Worm (Caenorhabditis elegans) whole organism, L4 larva: ENCODE results near the gene ZK488.5.

Experiments used
- D1046.2 ChIP-seq: fragments of 200-800 bp; sonication (Bioruptor generic); IDR thresholded peaks from 2 replicates; pipeline ENCODE4 v1.3.6; 2022; ENCODE audit warnings: missing genetic modification characterization, missing compliant biosample characterization
- F37D6.2 ChIP-seq: sonication (generic microtip); optimal IDR thresholded peaks from 2 replicates; lab custom pipeline; 2016; ENCODE audit warnings: mild to moderate bottlenecking, missing genetic modification characterization, missing compliant biosample characterization
- T26A8.4 ChIP-seq: fragments of 200-800 bp; sonication (Bioruptor generic); IDR thresholded peaks from 2 replicates; pipeline ENCODE4 v1.3.6; 2022; ENCODE audit warnings: missing genetic modification characterization, missing compliant biosample characterization
- Y105C5A.15 ChIP-seq: fragments of 200-800 bp; sonication (Bioruptor generic); IDR thresholded peaks from 2 replicates; pipeline ENCODE4 v1.3.6; 2022; ENCODE audit warnings: missing genetic modification characterization, missing compliant biosample characterization
- Y48G9A.11 ChIP-seq: fragments of 200-800 bp; sonication (Bioruptor generic); IDR thresholded peaks from 2 replicates; pipeline ENCODE4 v1.3.6; 2022; ENCODE audit warnings: missing genetic modification reagents, missing genetic modification characterization, missing compliant biosample characterization
- ZK546.5 ChIP-seq, 2 experiments: sonication (generic microtip); optimal IDR thresholded peaks; 2 replicates each; lab custom pipeline; 2017; ENCODE audit warnings: missing biosample characterization in 2 of 2, missing genetic modification characterization in 2 of 2
- aha-1 ChIP-seq: fragments of 150-350 bp; peaks from one replicate; lab custom pipeline; 2014; ENCODE audit warnings: missing biosample characterization, missing genetic modification characterization
- ama-1 ChIP-seq: fragments of 150-350 bp; optimal IDR thresholded peaks from 2 replicates; lab custom pipeline; 2014; ENCODE audit warnings: inconsistent platforms, mixed read lengths
- ceh-32 ChIP-seq: sonication (generic microtip); optimal IDR thresholded peaks from 2 replicates; lab custom pipeline; 2016; ENCODE audit warnings: mild to moderate bottlenecking, missing genetic modification characterization, missing compliant biosample characterization; ENCODE audit not compliant: poor library complexity
- ceh-62 ChIP-seq: sonication (generic microtip); optimal IDR thresholded peaks from 2 replicates; lab custom pipeline; 2017; ENCODE audit warnings: missing biosample characterization, missing genetic modification characterization
- ces-1 ChIP-seq: fragments of 150-350 bp; sonication (generic microtip); optimal IDR thresholded peaks from 4 replicates; lab custom pipeline; 2014; ENCODE audit warnings: missing biosample characterization, missing genetic modification reagents, missing genetic modification characterization
- ctbp-1 ChIP-seq: fragments of 200-800 bp; sonication (Bioruptor generic); IDR thresholded peaks from 2 replicates; pipeline ENCODE4 v1.3.6; 2022; ENCODE audit warnings: missing genetic modification reagents, missing genetic modification characterization, missing compliant biosample characterization
- daf-16 ChIP-seq, 3 experiments: sonication (generic microtip); optimal IDR thresholded peaks; 2 replicates each; lab custom pipeline; 2016 to 2017; ENCODE audit warnings: missing genetic modification characterization in 3 of 3, missing genetic modification reagents in 3 of 3, mild to moderate bottlenecking in 2 of 3, missing compliant biosample characterization in 2 of 3, missing biosample characterization in 1 of 3, moderate library complexity in 1 of 3
- dmd-6 ChIP-seq: fragments of 200-800 bp; sonication (Bioruptor generic); IDR thresholded peaks from 2 replicates; pipeline ENCODE4 v1.3.6; 2022; ENCODE audit warnings: missing genetic modification reagents, missing genetic modification characterization, missing compliant biosample characterization
- dve-1 ChIP-seq: sonication (generic microtip); optimal IDR thresholded peaks from 2 replicates; lab custom pipeline; 2017; ENCODE audit warnings: antibody characterized with exemption, mild to moderate bottlenecking, missing genetic modification characterization, missing compliant biosample characterization; ENCODE audit not compliant: insufficient read depth
- fkh-10 ChIP-seq: fragments of 150-350 bp; optimal IDR thresholded peaks from 2 replicates; lab custom pipeline; 2014; ENCODE audit warnings: missing biosample characterization, missing genetic modification reagents, missing genetic modification characterization
- hif-1 ChIP-seq, 2 experiments: sonication (generic microtip); optimal IDR thresholded peaks; 2 replicates each; lab custom pipeline; 2016 to 2017; ENCODE audit warnings: missing compliant biosample characterization in 2 of 2, missing genetic modification characterization in 2 of 2, missing genetic modification reagents in 2 of 2, missing genotype in 2 of 2, mild to moderate bottlenecking in 1 of 2
- lin-15B ChIP-seq: fragments of 150-350 bp; sonication (generic microtip); optimal IDR thresholded peaks from 3 replicates; lab custom pipeline; 2014; ENCODE audit warnings: missing biosample characterization, missing genetic modification characterization
- lin-29 ChIP-seq: fragments of 200-800 bp; sonication (Bioruptor generic); IDR thresholded peaks from 2 replicates; pipeline ENCODE4 v1.3.6; 2022; ENCODE audit warnings: missing genetic modification reagents, missing genetic modification characterization, missing compliant biosample characterization
- lin-39 ChIP-seq: fragments of 150-350 bp; optimal IDR thresholded peaks from 2 replicates; lab custom pipeline; 2014; ENCODE audit warnings: missing biosample characterization, missing genetic modification reagents, missing genetic modification characterization
- lir-3 ChIP-seq: sonication (generic microtip); optimal IDR thresholded peaks from 2 replicates; lab custom pipeline; 2016; ENCODE audit warnings: mild to moderate bottlenecking, missing genetic modification characterization, missing compliant biosample characterization
- lsy-2 ChIP-seq, 2 experiments: fragments of 150-350 bp in 1 of 2; sonication (generic microtip) in 1 of 2; optimal IDR thresholded peaks; 2 replicates each; lab custom pipeline; 2014 to 2017; ENCODE audit warnings: missing biosample characterization in 2 of 2, missing genetic modification characterization in 2 of 2
- madf-5 ChIP-seq, 2 experiments: fragments of 200-800 bp; sonication (Bioruptor generic); IDR thresholded peaks; 2 replicates each; pipeline ENCODE4 v1.3.6; 2022; ENCODE audit warnings: missing compliant biosample characterization in 2 of 2, missing genetic modification characterization in 2 of 2
- mdt-29 ChIP-seq: fragments of 200-800 bp; sonication (Bioruptor generic); IDR thresholded peaks from 2 replicates; pipeline ENCODE4 v1.3.6; 2022; ENCODE audit warnings: missing genetic modification reagents, missing genetic modification characterization, missing compliant biosample characterization
- mep-1 ChIP-seq: fragments of 150-350 bp; sonication (generic microtip); optimal IDR thresholded peaks from 3 replicates; lab custom pipeline; 2014; ENCODE audit warnings: missing biosample characterization, missing genetic modification characterization
- mxl-3 ChIP-seq: fragments of 200-800 bp; sonication (Bioruptor generic); optimal IDR thresholded peaks from 2 replicates; lab custom pipeline; 2018; ENCODE audit warnings: mild to moderate bottlenecking, missing genetic modification characterization, missing compliant biosample characterization
- nhr-111 ChIP-seq: fragments of 200-800 bp; sonication (Bioruptor generic); optimal IDR thresholded peaks from 2 replicates; lab custom pipeline; 2018; ENCODE audit warnings: mild to moderate bottlenecking, missing genetic modification characterization, missing compliant biosample characterization
- nhr-6 ChIP-seq: fragments of 150-350 bp; optimal IDR thresholded peaks from 2 replicates; lab custom pipeline; 2014; ENCODE audit warnings: missing biosample characterization, missing genetic modification characterization
- pqm-1 ChIP-seq: sonication (generic microtip); optimal IDR thresholded peaks from 2 replicates; lab custom pipeline; 2017; ENCODE audit warnings: missing biosample characterization, missing genetic modification characterization
- set-16 ChIP-seq: fragments of 200-800 bp; sonication (Bioruptor generic); IDR thresholded peaks from 2 replicates; pipeline ENCODE4 v1.3.6; 2022; ENCODE audit warnings: missing genetic modification reagents, missing genetic modification characterization, missing compliant biosample characterization
- snpc-4 ChIP-seq: fragments of 150-350 bp; optimal IDR thresholded peaks from 2 replicates; lab custom pipeline; 2014; ENCODE audit warnings: missing biosample characterization, missing genetic modification characterization
- unc-62 ChIP-seq, 3 experiments: fragments of 150-350 bp in 1 of 3; sonication (generic microtip); optimal IDR thresholded peaks in 2 of 3; peaks in 1 of 3; 1 replicate in 1 of 3; 2 replicates in 2 of 3; lab custom pipeline; 2014 to 2017; ENCODE audit warnings: missing biosample characterization in 3 of 3, missing genetic modification characterization in 3 of 3, missing genetic modification reagents in 3 of 3, missing genotype in 1 of 3
- zfp-3 ChIP-seq: fragments of 200-800 bp; sonication (Bioruptor generic); conservative IDR thresholded peaks from 2 replicates; pipeline ENCODE4 v1.3.6; 2022; ENCODE audit warnings: missing genetic modification reagents, missing genetic modification characterization, missing compliant biosample characterization
- zip-11 ChIP-seq: fragments of 200-800 bp; sonication (Bioruptor generic); IDR thresholded peaks from 2 replicates; pipeline ENCODE4 v1.3.6; 2022; ENCODE audit warnings: missing genetic modification characterization, missing compliant biosample characterization
- zip-2 ChIP-seq: fragments of 150-350 bp; optimal IDR thresholded peaks from 2 replicates; lab custom pipeline; 2014; ENCODE audit warnings: missing biosample characterization, missing genetic modification characterization

ZK488.5 gene

DNA sequence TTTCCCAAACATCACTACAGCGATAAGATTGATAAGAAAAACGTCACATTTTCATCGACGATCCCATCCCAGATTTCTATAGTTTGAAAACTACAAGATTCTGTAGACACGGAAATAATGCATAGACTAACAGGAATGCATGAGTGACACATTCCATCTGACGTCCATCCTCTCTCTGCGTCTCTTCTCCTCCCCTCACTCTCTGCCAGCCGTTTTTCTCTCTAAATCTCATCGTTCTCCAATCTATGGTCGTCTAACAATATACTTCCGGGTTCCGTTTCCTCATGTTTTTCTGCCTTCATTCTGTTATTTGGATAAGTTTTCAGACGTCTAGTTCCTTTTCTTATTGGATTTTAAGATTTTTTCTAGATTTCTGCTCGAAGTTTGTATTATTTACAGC is 26.0 kb downstream of the ZK488.5 start, which contains the start of gene F48G7.4 (continued):
- TF ChIP-seq hif-1 (tag; optimal IDR thresholded peaks at IDR 0.05; lab: Kevin White, UChicago) (peak in 1 of 2 experiments; percentile 26), Y48G9A.11 (GFP tag; lab: Robert Waterston, UW) (no peak), ctbp-1 (GFP tag; lab: Robert Waterston, UW) (no peak), mep-1 (tag; lab: Kevin White, UChicago) (peak; percentile 73), ama-1 (lab: Kevin White, UChicago) (no peak), T26A8.4 (no peak), madf-5 (GFP tag; IDR thresholded peaks at IDR 0.05; lab: Robert Waterston, UW) (no peak), mdt-29 (GFP tag; lab: Robert Waterston, UW) (no peak), F37D6.2 (tag; lab: Kevin White, UChicago) (peak; percentile 15)

DNA sequence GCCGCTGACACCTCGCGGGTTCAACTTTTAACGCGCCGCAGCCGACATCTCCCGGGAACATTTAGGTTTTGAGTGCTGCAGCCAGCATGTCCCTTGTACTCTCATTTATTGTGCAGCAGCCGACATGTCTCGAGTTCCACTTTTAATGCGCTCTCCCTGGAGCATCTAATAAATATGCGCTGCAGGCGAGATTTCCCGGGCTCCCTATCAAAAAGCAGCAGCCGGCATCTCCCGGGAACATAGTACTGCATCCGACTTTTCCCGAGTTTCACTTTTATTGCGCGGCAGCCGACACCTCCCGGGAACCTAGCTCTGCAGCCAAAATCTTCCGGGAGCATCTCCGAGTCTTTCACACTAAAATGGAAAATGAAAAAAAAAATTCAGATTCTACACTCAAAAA is 27.9 kb downstream of the ZK488.5 start:
- no peak for TF ChIP-seq ceh-32 (tag; lab: Kevin White, UChicago)
- no peak for TF ChIP-seq ces-1 (GFP tag; lab: Kevin White, UChicago)
- no peak for TF ChIP-seq ceh-62 (tag; lab: Kevin White, UChicago)
- no peak for TF ChIP-seq fkh-10 (GFP tag; lab: Kevin White, UChicago)
- TF ChIP-seq Y105C5A.15 (GFP tag; lab: Robert Waterston, UW), result no peak
- no peak for TF ChIP-seq lin-29 (GFP tag; lab: Robert Waterston, UW)
- peak; percentile 3 for TF ChIP-seq aha-1
- peak; percentile 51 for TF ChIP-seq set-16
- TF ChIP-seq pqm-1 (tag; lab: Kevin White, UChicago), result no peak
- TF ChIP-seq lir-3, result no peak

DNA sequence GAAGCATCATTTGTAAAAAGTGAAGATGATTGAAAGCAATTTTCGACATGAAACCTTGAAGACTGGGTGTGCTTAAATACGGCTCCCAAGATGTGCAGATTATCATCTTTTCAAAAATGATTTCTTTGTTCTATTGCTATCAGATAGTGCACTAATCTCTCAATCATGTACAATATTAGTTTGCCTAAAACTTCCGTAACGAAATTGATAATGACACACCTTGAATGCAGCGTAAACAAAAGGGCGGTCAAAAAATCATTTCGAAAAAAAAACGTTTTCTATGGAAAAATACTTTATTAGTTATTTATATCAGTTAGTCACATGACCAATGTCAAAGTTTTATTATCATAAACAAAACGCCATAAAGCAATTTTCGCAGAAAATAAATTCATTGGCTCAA is 29.8 kb downstream of the ZK488.5 start, which contains the start of gene F48G7.5:
F48G7.5 (minus strand) TSS at position 34 of the 400 bp plus-strand sequence.
- TF ChIP-seq lin-15B (tag; lab: Kevin White, UChicago) (no peak), zip-2 (tag; lab: Kevin White, UChicago) (no peak), dve-1 (tag; lab: Kevin White, UChicago) (peak; percentile 6), set-16 (no peak), daf-16 (GFP tag; optimal IDR thresholded peaks at IDR 0.05; lab: Kevin White, UChicago) (no peak), daf-16 (tag; optimal IDR thresholded peaks at IDR 0.05; lab: Kevin White, UChicago) (peak; percentile 78), pqm-1 (tag; lab: Kevin White, UChicago) (peak; percentile 26)

DNA sequence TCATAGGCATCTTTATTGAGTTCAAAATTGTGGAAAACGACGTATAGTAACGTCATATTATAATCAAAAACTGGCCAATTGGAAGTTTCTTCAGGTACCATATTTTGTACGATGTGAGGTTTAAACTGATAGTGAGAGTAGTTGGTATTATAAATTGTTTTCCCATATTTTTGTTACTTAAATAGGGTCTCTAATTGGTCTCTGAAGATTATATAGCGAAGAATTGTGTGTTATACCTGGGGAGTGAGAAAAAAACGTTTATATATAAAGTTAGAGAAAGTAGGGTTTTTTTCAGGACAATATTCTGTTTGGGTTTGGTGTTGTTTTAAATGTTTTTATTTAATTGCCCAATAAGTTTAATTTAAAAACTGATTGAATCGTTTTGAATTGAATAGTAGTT is 31.9 kb downstream of the ZK488.5 start, which contains the start of gene srt-17:
srt-17 (minus strand) TSS at position 101 of the 400 bp plus-strand sequence.
- TF ChIP-seq zip-11 (GFP tag; lab: Robert Waterston, UW), result no peak
- TF ChIP-seq zfp-3 (GFP tag; lab: Robert Waterston, UW), result no peak
- TF ChIP-seq lsy-2 (tag; optimal IDR thresholded peaks at IDR 0.05; lab: Kevin White, UChicago), result no peak
- no peak for TF ChIP-seq nhr-111 (GFP tag; lab: Kevin White, UChicago)
- TF ChIP-seq snpc-4, result no peak
- no peak for TF ChIP-seq hif-1 (tag; optimal IDR thresholded peaks at IDR 0.05; lab: Kevin White, UChicago)
- TF ChIP-seq D1046.2 (GFP tag; lab: Robert Waterston, UW), result no peak
- no peak for TF ChIP-seq ceh-32 (tag; lab: Kevin White, UChicago)
- no peak for TF ChIP-seq mxl-3 (GFP tag; lab: Kevin White, UChicago)
- no peak for TF ChIP-seq dmd-6 (GFP tag; lab: Robert Waterston, UW)
- TF ChIP-seq lin-39 (tag; lab: Kevin White, UChicago), result no peak
- TF ChIP-seq nhr-6 (tag; lab: Kevin White, UChicago), result no peak
- no peak for TF ChIP-seq lir-3
- no peak for TF ChIP-seq zip-2 (tag; lab: Kevin White, UChicago)

DNA sequence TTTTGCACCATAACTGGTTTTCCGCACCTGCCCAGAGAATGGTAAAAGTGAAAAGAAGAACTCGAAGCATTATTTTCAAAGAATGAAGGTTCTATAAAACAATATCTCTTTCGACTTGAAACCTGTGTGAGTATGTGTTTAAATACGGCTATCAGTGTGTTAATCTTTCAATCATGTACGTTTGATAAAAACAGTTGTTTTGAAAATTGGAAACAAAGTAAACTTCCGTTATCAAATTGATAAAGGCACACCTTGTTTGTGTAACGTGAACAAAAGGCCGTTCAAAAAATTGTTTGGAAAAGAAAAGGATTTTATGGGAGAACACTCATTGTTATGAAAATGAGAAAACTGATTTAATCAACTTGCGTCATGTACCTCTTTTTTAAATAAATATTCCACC is 33.3 kb downstream of the ZK488.5 start, which contains the start of gene F48G7.7:
F48G7.7 (minus strand) TSS at position 101 of the 400 bp plus-strand sequence.
- TF ChIP-seq daf-16 (GFP tag; optimal IDR thresholded peaks at IDR 0.05; lab: Kevin White, UChicago) (no peak), daf-16 (tag; optimal IDR thresholded peaks at IDR 0.05; lab: Kevin White, UChicago) (peak; percentile 10), unc-62 (GFP tag; optimal IDR thresholded peaks at IDR 0.05 in 1 of 2; lab: Kevin White, UChicago) (peak in 1 of 2 experiments; percentile 29), unc-62 (tag; optimal IDR thresholded peaks at IDR 0.05; lab: Kevin White, UChicago) (no peak), ZK546.5 (tag; optimal IDR thresholded peaks at IDR 0.05; lab: Kevin White, UChicago) (no peak)
